Worm (Caenorhabditis elegans) whole organism, young adult: Measurements from ENCODE around the gene coa-1.
A peak's percentile ranks its signal among the peaks of the same experiment; 100 is the strongest.

Experiments used
- F57C9.4 ChIP-seq: sonication (generic microtip); optimal IDR thresholded peaks from 2 replicates; lab custom pipeline; 2017; ENCODE audit warnings: mild to moderate bottlenecking, missing genetic modification characterization, missing compliant biosample characterization
- T07F8.4 ChIP-seq: sonication (generic microtip); optimal IDR thresholded peaks from 2 replicates; lab custom pipeline; 2016; ENCODE audit warnings: mild to moderate bottlenecking, missing genetic modification characterization, moderate library complexity, missing compliant biosample characterization
- cebp-1 ChIP-seq, 2 experiments: fragments of 200-800 bp in 1 of 2; sonication (Bioruptor generic) in 1 of 2; sonication (generic microtip) in 1 of 2; IDR thresholded peaks in 1 of 2; optimal IDR thresholded peaks in 1 of 2; 2 replicates each; pipeline versions ENCODE4 v1.3.6 to Lab custom; 2017 to 2022; ENCODE audit warnings: missing compliant biosample characterization in 2 of 2, missing genetic modification characterization in 2 of 2, mild to moderate bottlenecking in 1 of 2, missing genetic modification reagents in 1 of 2, moderate library complexity in 1 of 2
- ceh-40 ChIP-seq: fragments of 200-800 bp; sonication (Bioruptor generic); IDR thresholded peaks from 2 replicates; pipeline ENCODE4 v1.3.6; 2022; ENCODE audit warnings: missing genetic modification characterization, missing compliant biosample characterization
- ceh-91 ChIP-seq: fragments of 200-800 bp; sonication (Bioruptor generic); IDR thresholded peaks from 2 replicates; pipeline ENCODE4 v1.3.6; 2022; ENCODE audit warnings: missing genetic modification reagents, missing genetic modification characterization, missing compliant biosample characterization
- lin-26 ChIP-seq: fragments of 200-800 bp; sonication (Bioruptor generic); IDR thresholded peaks from 2 replicates; pipeline ENCODE4 v1.3.6; 2022; ENCODE audit warnings: missing genetic modification reagents, missing genetic modification characterization, missing compliant biosample characterization
- madf-3 ChIP-seq: fragments of 200-800 bp; sonication (Bioruptor generic); IDR thresholded peaks from 2 replicates; pipeline ENCODE4 v1.3.6; 2022; ENCODE audit warnings: missing genetic modification reagents, missing genetic modification characterization, missing compliant biosample characterization
- pbrm-1 ChIP-seq: fragments of 200-800 bp; sonication (Bioruptor generic); IDR thresholded peaks from 2 replicates; pipeline ENCODE4 v1.3.6; 2022; ENCODE audit warnings: missing genetic modification reagents, missing genetic modification characterization, missing compliant biosample characterization
- pha-4 ChIP-seq: fragments of 150-350 bp; sonication (generic microtip); optimal IDR thresholded peaks from 2 replicates; lab custom pipeline; 2014; ENCODE audit warnings: missing biosample characterization, missing genetic modification reagents, missing genetic modification characterization
- rcor-1 ChIP-seq: fragments of 200-800 bp; sonication (Bioruptor generic); IDR thresholded peaks from 2 replicates; pipeline ENCODE4 v1.3.6; 2022; ENCODE audit warnings: missing genetic modification reagents, missing genetic modification characterization, missing compliant biosample characterization

DNA sequence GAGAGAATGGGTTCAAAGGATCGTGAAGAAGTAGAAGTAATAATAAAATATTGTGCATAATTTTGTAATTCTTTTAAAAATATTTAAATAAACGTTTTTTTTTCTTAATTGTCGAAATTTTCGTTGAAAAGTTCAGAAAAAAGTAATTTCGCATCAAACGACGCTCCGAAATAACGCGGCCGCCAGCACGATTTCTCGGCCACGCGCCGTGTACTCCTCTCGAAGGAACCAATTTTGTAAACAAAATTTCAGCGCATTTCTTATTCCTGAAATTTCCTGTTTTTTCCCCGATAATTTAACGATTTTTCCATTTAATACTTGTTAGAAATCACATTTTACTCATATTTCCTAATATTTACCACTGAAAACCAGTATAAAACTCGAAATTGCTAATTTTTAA, 13.1 kb upstream of the coa-1 start, which contains the start of gene Y38C1AA.12:
- TF ChIP-seq ceh-91 (GFP tag; lab: Robert Waterston, UW) (peak; percentile 51), ceh-40 (no peak), pbrm-1 (no peak), T07F8.4 (tag; lab: Kevin White, UChicago) (no peak), pha-4 (tag; lab: Kevin White, UChicago) (no peak), lin-26 (GFP tag; lab: Robert Waterston, UW) (0 out of 2 replicates have a peak, but pooled peaks have one; percentile 19), F57C9.4 (tag; lab: Kevin White, UChicago) (peak; percentile 31), cebp-1 (GFP tag; IDR thresholded peaks at IDR 0.05; lab: Robert Waterston, UW) (peak; percentile 62), cebp-1 (tag; optimal IDR thresholded peaks at IDR 0.05; lab: Kevin White, UChicago) (peak; percentile 70), madf-3 (peak; percentile 87), rcor-1 (peak; percentile 64)
